Worm (Caenorhabditis elegans): ENCODE measurements around the gene F56F11.4.
"Not testable (repeated sequence)": the region's sequence is repeated elsewhere in the genome, so short reads cannot be mapped to it uniquely, and the experiment has no call there.

DNA sequence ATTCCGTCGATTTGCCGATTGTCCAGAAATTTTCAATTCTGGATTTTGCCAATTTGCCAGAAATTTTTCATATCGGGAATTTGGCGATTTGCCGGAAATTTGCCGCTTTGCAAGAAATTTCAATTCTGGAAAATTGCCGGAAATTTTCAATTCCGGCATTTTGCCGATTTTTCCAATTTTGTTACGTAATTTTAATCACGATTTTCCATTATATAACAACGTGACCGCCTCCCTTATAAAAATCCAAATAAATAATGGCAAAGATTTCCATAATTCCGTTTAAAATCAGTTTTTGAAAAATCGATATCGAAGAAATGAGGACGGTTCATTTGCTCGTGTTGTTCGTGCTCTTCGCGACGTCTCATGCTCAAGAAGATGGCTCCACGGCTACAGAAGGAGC is 9.3 kb upstream of the F56F11.4 start, which contains the start of gene H34I24.1:
- TF ChIP-seq him-1, dao-5 (tag; optimal IDR thresholded peaks at IDR 0.05): not testable (repeated sequence)

Measured in whole organism, L4/young adult.